Worm (Caenorhabditis elegans): Measurements from ENCODE around the gene Y43F8B.19.

DNA sequence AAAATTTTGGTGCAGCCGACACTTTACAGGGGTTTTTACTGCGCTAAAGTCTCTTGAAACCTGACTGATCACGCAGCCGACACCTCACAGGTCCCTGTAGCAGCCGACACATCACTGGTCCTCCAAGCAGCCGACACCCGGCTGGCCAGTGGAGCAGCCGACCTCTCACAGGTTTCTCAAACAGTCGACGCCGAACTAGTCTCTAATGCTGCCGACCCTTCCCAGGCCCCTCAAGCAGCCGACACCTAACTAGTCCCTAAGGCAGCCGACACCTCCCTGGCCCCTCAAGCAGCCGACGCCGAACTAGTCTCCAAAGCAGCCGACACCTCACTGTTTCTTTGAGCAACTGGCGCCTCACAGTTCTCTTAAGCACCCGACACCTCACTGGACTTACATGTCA is 43.2 kb upstream of the Y43F8B.19 start:
- TF ChIP-seq pha-4 (tag; optimal IDR thresholded peaks at IDR 0.05) (no peak), nfya-1 (tag; optimal IDR thresholded peaks at IDR 0.05; ENCODE audit: insufficient read depth) (no peak), ceh-82 (tag; optimal IDR thresholded peaks at IDR 0.05) (no peak), ama-1 (optimal IDR thresholded peaks at IDR 0.05) (no peak), daf-12 (tag; optimal IDR thresholded peaks at IDR 0.05) (no peak)

Data from whole organism, L3 larva.